Worm (Caenorhabditis elegans) whole organism, dauer: Measurements from ENCODE around the gene vha-1.

Source experiments
- unc-62 ChIP-seq: sonication (generic microtip); optimal IDR thresholded peaks from 2 replicates; lab custom pipeline; 2017; ENCODE audit warnings: missing biosample characterization, missing genetic modification reagents, missing genetic modification characterization

vha-1 gene

DNA sequence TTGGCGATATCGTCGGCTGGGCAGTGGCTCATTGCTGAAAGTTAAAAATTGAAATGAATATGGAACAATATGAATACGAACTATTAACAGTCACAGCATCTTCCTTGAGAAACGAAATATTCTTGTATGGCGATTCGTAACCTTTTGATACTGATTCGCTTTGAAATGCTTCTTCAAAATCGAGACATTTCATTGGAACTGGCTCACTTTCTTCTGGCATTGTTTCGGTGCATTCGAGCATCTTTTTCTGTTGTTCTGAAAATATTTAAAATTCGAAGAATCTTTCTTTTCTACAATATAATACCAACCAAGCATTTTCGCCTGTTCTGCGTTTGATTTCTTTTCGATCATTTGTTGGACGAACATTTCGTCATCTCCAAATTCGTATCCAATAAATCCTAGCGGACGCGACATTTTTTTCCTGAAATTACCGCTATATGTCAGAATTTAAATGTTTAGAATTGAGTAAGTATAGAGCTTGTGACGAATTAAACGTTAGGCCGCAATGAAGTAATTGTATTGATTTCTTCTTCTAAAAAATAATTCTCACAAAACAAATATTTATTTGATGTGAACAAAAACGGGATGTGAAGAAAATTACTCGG lies 43.4 kb downstream of the vha-1 start, which contains the start of gene lin-52:
Gene lin-52 (minus strand): TSS at position 421 of the 605 bp plus-strand sequence.
- no peak for TF ChIP-seq unc-62 (GFP tag; lab: Kevin White, UChicago)

DNA sequence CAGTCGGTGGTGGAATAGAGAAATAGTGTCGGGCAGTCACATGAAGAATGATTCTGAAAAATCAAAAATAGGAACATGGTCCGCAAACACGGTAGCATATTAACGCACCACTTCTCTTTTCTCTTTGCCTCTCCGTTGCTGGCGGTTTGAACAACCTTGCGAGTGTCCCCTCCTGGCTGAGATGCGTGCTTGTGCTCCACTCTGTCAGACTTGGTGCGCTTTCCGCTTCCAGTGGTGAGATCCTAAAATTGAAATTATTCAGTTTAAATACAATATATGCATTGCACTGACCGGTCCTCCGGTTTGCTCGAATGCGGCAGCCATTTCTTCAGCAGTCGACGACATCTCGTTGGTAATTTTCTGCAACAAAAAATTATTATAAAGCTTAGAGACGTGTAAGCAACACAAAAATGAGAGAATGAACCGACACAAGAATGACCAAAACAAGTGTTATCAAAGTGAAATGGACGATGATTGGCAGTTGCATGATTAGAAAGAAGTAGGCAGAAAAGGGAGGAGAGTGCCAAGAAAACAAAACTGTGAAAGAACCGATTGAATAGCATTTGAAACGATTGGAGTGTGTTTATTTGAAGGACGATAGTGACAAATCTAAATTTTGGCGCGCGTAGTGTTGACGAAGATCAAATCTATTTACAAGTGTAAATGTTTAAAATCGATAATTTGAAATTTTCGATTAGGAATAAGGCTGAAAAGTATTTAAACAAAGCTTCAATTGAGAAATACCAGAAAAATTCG lies 44.2 kb downstream of the vha-1 start, which contains the start of gene ZK632.9:
Gene ZK632.9 (minus strand): TSS at position 360 of the 756 bp plus-strand sequence.
- TF ChIP-seq unc-62 (GFP tag; lab: Kevin White, UChicago) = no peak

DNA sequence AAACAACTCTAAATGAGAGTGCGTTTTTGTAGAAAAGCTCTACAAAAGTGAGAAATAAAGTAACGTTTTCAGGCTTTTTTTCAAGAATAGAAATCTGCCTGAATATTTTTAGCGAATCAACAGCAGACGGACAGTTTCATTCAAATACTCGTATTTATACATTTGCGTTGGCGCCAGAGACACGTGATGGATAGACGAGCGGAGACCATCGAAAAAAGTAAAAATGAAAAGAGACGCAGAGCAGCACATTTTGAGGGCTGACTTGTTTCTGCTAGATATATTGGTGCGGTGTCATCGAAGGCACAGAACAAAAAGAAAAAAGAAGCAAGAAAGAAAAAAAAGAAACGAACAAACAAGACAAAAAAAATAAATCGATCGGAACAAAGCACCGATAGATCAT lies 45.0 kb downstream of the vha-1 start:
- TF ChIP-seq unc-62 (GFP tag; lab: Kevin White, UChicago) = no peak

DNA sequence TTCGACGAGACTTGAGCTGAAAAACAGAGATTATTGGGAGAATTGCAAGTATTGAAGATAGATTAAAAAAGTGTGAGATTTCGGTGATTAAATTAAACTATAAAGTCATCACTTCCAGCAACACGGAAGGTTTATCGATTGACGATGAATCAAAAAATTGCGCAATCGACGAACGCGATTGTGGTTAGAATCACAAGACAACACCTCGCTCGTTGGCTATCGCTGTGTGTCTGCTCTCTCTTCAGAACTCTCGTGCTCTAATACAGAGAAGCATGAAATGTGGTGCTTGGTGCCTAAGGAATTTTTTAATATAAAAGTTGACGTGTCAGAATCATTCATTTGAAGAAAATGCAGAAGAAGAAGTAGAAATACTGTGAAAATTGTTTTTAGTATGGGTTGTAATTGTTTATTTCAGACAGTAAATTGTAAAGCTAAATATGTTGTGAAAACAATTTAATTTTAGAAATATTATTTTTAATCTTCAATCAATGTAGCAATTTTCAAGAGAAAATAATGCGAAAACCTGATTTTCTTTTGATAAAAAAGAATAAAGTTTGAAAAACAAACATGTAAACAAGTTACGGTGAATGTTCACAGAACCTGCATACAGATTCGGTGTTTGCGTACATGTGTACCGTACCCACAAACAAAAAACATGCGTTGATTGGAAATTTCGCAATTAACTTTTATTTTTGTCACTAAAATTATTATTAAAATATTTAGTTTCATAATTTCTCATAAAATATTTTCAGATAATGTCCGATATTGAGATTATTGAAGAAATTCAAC lies 46.3 kb downstream of the vha-1 start, which contains the start of the genes ZK632.10 and ZK632.11:
Gene ZK632.10 (minus strand): TSS at position 560 of the 789 bp plus-strand sequence.
Gene ZK632.11 (plus strand): TSS at position 753 of the 789 bp plus-strand sequence.
- no peak for TF ChIP-seq unc-62 (GFP tag; lab: Kevin White, UChicago)

DNA sequence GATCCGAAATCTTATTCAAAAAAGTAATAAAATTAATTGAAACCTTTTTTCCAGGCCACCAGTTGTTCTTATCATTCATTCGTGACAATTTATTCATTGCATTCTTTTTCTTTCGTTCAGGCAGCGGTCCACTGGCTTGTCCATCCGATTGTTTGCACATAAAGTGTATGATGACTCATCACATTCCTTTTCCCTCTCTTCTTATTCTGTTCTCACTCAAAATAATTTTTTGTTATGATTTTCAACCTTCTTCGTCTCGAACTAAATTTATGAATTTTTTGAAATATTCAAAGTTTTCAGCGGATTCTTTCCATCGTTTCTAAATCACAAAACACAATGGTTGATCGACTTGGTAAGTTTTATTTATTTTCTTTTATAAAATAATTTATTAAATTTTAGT lies 49.4 kb downstream of the vha-1 start, which contains the start of gene ZK632.12:
Gene ZK632.12 (plus strand): TSS at position 301 of the 400 bp plus-strand sequence.
- no peak for TF ChIP-seq unc-62 (GFP tag; lab: Kevin White, UChicago)
